Fruit fly (Drosophila melanogaster) whole organism: ENCODE measurements around the gene bmm.

Experiments used
- CG8478 ChIP-seq: fragments of >200 bp; optimal IDR thresholded peaks from 2 replicates; lab custom pipeline; 2018; ENCODE audit warnings: inconsistent platforms
- Dll ChIP-seq: fragments of >200 bp; optimal IDR thresholded peaks from 2 replicates; lab custom pipeline; 2017
- EcR ChIP-seq, 2 experiments: fragments of >200 bp; optimal IDR thresholded peaks; 2 replicates each; lab custom pipeline; 2017; ENCODE audit warnings: missing biosample characterization in 2 of 2, missing genetic modification characterization in 2 of 2, missing genetic modification reagents in 2 of 2
- pan ChIP-seq: fragments of >200 bp; optimal IDR thresholded peaks from 2 replicates; lab custom pipeline; 2017
- usp ChIP-seq: fragments of >200 bp; optimal IDR thresholded peaks from 2 replicates; lab custom pipeline; 2017; ENCODE audit warnings: missing biosample characterization, missing genetic modification characterization, mixed read lengths

- TF ChIP-seq Dll (lab: Kevin White, UChicago) (no peak), CG8478 (lab: Kevin White, UChicago) (no peak), pan (lab: Kevin White, UChicago) (no peak), usp (GFP tag; lab: Kevin White, UChicago) (no peak), EcR (GFP tag; optimal IDR thresholded peaks at IDR 0.05; lab: Kevin White, UChicago) (peak; percentile 59 to 86)
These were observed 4.9 kb downstream of the bmm start for dm6 chr3L:14781082-14781862.
